Fruit fly (Drosophila melanogaster) whole organism, embryonic: ENCODE data around the gene Tsen2.
A peak's percentile ranks its signal among the peaks of the same experiment; 100 is the strongest.

Source experiments
- Adf1 ChIP-seq: fragments of 200-800 bp; sonication (Bioruptor generic); IDR thresholded peaks from 2 replicates; pipeline ENCODE4 v1.3.6; 2022; ENCODE audit warnings: missing biosample characterization, missing genetic modification characterization
- Asciz ChIP-seq: fragments of 200-800 bp; sonication (Bioruptor generic); optimal IDR thresholded peaks from 2 replicates; lab custom pipeline; 2017; ENCODE audit warnings: missing biosample characterization, mild to moderate bottlenecking, missing genetic modification characterization, missing genetic modification reagents
- CG1024 ChIP-seq: fragments of 200-800 bp; sonication (Bioruptor generic); IDR thresholded peaks from 2 replicates; pipeline ENCODE4 v1.3.6; 2022; ENCODE audit warnings: missing biosample characterization, missing genetic modification characterization
- CG10366 ChIP-seq: fragments of 200-800 bp; sonication (Bioruptor generic); IDR thresholded peaks from 2 replicates; pipeline ENCODE4 v1.3.6; 2022; ENCODE audit warnings: missing biosample characterization, missing genetic modification characterization
- CG13287 ChIP-seq: fragments of 200-800 bp; sonication (Bioruptor generic); IDR thresholded peaks from 2 replicates; pipeline ENCODE4 v1.3.6; 2022; ENCODE audit warnings: missing biosample characterization, missing genetic modification characterization; ENCODE audit not compliant: partially characterized antibody
- CG13424 ChIP-seq: fragments of 200-800 bp; sonication (Bioruptor generic); optimal IDR thresholded peaks from 2 replicates; lab custom pipeline; 2019; ENCODE audit warnings: missing biosample characterization, mild to moderate bottlenecking, missing genetic modification characterization, moderate library complexity
- CG14965 ChIP-seq: fragments of 200-800 bp; sonication (Bioruptor generic); optimal IDR thresholded peaks from 2 replicates; lab custom pipeline; 2016; ENCODE audit warnings: missing biosample characterization, missing genetic modification characterization, borderline replicate concordance
- CG16813 ChIP-seq: fragments of 200-800 bp; sonication (Bioruptor generic); IDR thresholded peaks from 3 replicates; pipeline ENCODE4 v1.3.6; 2022; ENCODE audit warnings: missing biosample characterization, missing genetic modification characterization; ENCODE audit not compliant: partially characterized antibody
- CG17829 ChIP-seq: fragments of 200-800 bp; optimal IDR thresholded peaks from 2 replicates; lab custom pipeline; 2019; ENCODE audit warnings: missing biosample characterization, mild to moderate bottlenecking, missing genetic modification characterization, moderate library complexity
- CG18619 ChIP-seq: fragments of 200-800 bp; sonication (Bioruptor generic); optimal IDR thresholded peaks from 3 replicates; lab custom pipeline; 2017; ENCODE audit warnings: missing biosample characterization, mild to moderate bottlenecking, missing genetic modification characterization
- CG2116 ChIP-seq: fragments of 200-800 bp; sonication (Bioruptor generic); optimal IDR thresholded peaks from 3 replicates; lab custom pipeline; 2018; ENCODE audit warnings: missing biosample characterization, mild to moderate bottlenecking, missing genetic modification characterization
- CG2129 ChIP-seq: fragments of 200-800 bp; sonication (Bioruptor generic); IDR thresholded peaks from 2 replicates; pipeline ENCODE4 v1.3.6; 2022; ENCODE audit warnings: missing biosample characterization, missing genetic modification characterization; ENCODE audit not compliant: partially characterized antibody
- CG30403 ChIP-seq: fragments of 200-800 bp; sonication (Bioruptor generic); optimal IDR thresholded peaks from 3 replicates; lab custom pipeline; 2016; ENCODE audit warnings: missing biosample characterization, missing genetic modification characterization
- CG31441 ChIP-seq: fragments of 200-800 bp; sonication (Bioruptor generic); IDR thresholded peaks from 2 replicates; pipeline ENCODE4 v1.3.6; 2022; ENCODE audit warnings: missing biosample characterization, missing genetic modification characterization
- CG33213 ChIP-seq: fragments of 200-800 bp; sonication (Bioruptor generic); optimal IDR thresholded peaks from 3 replicates; lab custom pipeline; 2016; ENCODE audit warnings: missing biosample characterization, missing genetic modification characterization
- CG33557 ChIP-seq: fragments of 200-800 bp; sonication (Bioruptor generic); optimal IDR thresholded peaks from 2 replicates; lab custom pipeline; 2019; ENCODE audit warnings: missing biosample characterization, mild to moderate bottlenecking, missing genetic modification characterization, moderate library complexity
- CG4328 ChIP-seq: fragments of 200-800 bp; sonication (Bioruptor generic); optimal IDR thresholded peaks from 3 replicates; lab custom pipeline; 2017; ENCODE audit warnings: missing biosample characterization, missing genetic modification reagents, missing genetic modification characterization
- CG9817 ChIP-seq: fragments of 200-800 bp; sonication (Bioruptor generic); optimal IDR thresholded peaks from 2 replicates; lab custom pipeline; 2018; ENCODE audit warnings: missing biosample characterization, mild to moderate bottlenecking, missing genetic modification characterization, moderate library complexity
- CG9932 ChIP-seq: fragments of 200-800 bp; sonication (Bioruptor generic); IDR thresholded peaks from 2 replicates; pipeline ENCODE4 v1.3.6; 2022; ENCODE audit warnings: missing biosample characterization, missing genetic modification characterization
- D19B ChIP-seq: fragments of 200-800 bp; sonication (Bioruptor generic); optimal IDR thresholded peaks from 2 replicates; lab custom pipeline; 2017; ENCODE audit warnings: missing biosample characterization, mild to moderate bottlenecking, missing genetic modification characterization
- HLH4C ChIP-seq: fragments of 200-800 bp; sonication (Bioruptor generic); IDR thresholded peaks from 3 replicates; pipeline ENCODE4 v1.3.6; 2022; ENCODE audit warnings: missing biosample characterization, missing genetic modification characterization; ENCODE audit not compliant: partially characterized antibody
- MESR4 ChIP-seq: fragments of 200-800 bp; sonication (Bioruptor generic); optimal IDR thresholded peaks from 2 replicates; lab custom pipeline; 2018; ENCODE audit warnings: missing biosample characterization, mild to moderate bottlenecking, missing genetic modification characterization, moderate library complexity
- MTF-1 ChIP-seq: fragments of 200-800 bp; sonication (Bioruptor generic); optimal IDR thresholded peaks from 2 replicates; lab custom pipeline; 2018; ENCODE audit warnings: missing biosample characterization, mild to moderate bottlenecking, missing genetic modification characterization, borderline replicate concordance
- Myb ChIP-seq: fragments of 200-800 bp; sonication (Bioruptor generic); optimal IDR thresholded peaks from 2 replicates; lab custom pipeline; 2016; ENCODE audit warnings: missing biosample characterization, missing genetic modification characterization
- Spps ChIP-seq: fragments of 200-800 bp; sonication (Bioruptor generic); optimal IDR thresholded peaks from 2 replicates; lab custom pipeline; 2018; ENCODE audit warnings: missing biosample characterization, mild to moderate bottlenecking, missing genetic modification characterization
- Sry-β ChIP-seq: fragments of 200-800 bp; sonication (Bioruptor generic); optimal IDR thresholded peaks from 2 replicates; lab custom pipeline; 2018; ENCODE audit warnings: missing biosample characterization, mild to moderate bottlenecking, missing genetic modification characterization, moderate library complexity
- Stat92E ChIP-seq, 3 experiments: fragments of >200 bp in 2 of 3; fragments of 200-800 bp in 1 of 3; sonication (Bioruptor generic) in 1 of 3; optimal IDR thresholded peaks; 2 replicates each; lab custom pipeline; 2017 to 2019; ENCODE audit warnings: missing biosample characterization in 3 of 3, missing genetic modification characterization in 3 of 3, mild to moderate bottlenecking in 1 of 3, moderate library complexity in 1 of 3
- YL-1 ChIP-seq: fragments of 200-800 bp; sonication (Bioruptor generic); optimal IDR thresholded peaks from 3 replicates; lab custom pipeline; 2017; ENCODE audit warnings: missing biosample characterization, mild to moderate bottlenecking, missing genetic modification characterization
- ato ChIP-seq: fragments of 200-800 bp; sonication (Bioruptor generic); IDR thresholded peaks from 2 replicates; pipeline ENCODE4 v1.3.6; 2022; ENCODE audit warnings: missing biosample characterization, missing genetic modification characterization; ENCODE audit not compliant: partially characterized antibody
- ci ChIP-seq: fragments of 200-800 bp; sonication (Bioruptor generic); IDR thresholded peaks from 3 replicates; pipeline ENCODE4 v1.3.6; 2022; ENCODE audit warnings: missing biosample characterization, missing genetic modification characterization
- crp ChIP-seq, 2 experiments: fragments of 200-800 bp; sonication (Bioruptor generic); optimal IDR thresholded peaks; 2 replicates in 1 of 2; 3 replicates in 1 of 2; lab custom pipeline; 2017; ENCODE audit warnings: missing biosample characterization in 2 of 2, missing genetic modification characterization in 2 of 2, mild to moderate bottlenecking in 1 of 2, moderate library complexity in 1 of 2
- dysf ChIP-seq: fragments of 200-800 bp; sonication (Bioruptor generic); IDR thresholded peaks from 3 replicates; pipeline ENCODE4 v1.3.6; 2022; ENCODE audit warnings: missing biosample characterization, missing genetic modification characterization
- fd102C ChIP-seq: fragments of 200-800 bp; sonication (Bioruptor generic); optimal IDR thresholded peaks from 2 replicates; lab custom pipeline; 2018; ENCODE audit warnings: missing biosample characterization, mild to moderate bottlenecking, missing genetic modification characterization, moderate library complexity
- fd96Cb ChIP-seq: fragments of 200-800 bp; sonication (Bioruptor generic); optimal IDR thresholded peaks from 2 replicates; lab custom pipeline; 2018; ENCODE audit warnings: missing biosample characterization, mild to moderate bottlenecking, missing genetic modification characterization, moderate library complexity
- gcm2 ChIP-seq: fragments of 200-800 bp; sonication (Bioruptor generic); optimal IDR thresholded peaks from 2 replicates; lab custom pipeline; 2016; ENCODE audit warnings: missing biosample characterization, missing genetic modification characterization
- grau ChIP-seq: fragments of 200-800 bp; optimal IDR thresholded peaks from 3 replicates; lab custom pipeline; 2019; ENCODE audit warnings: missing biosample characterization, mild to moderate bottlenecking, missing genetic modification characterization, moderate library complexity
- klu ChIP-seq: fragments of 200-800 bp; sonication (Bioruptor generic); IDR thresholded peaks from 2 replicates; pipeline ENCODE4 v1.3.6; 2022; ENCODE audit warnings: missing biosample characterization, missing genetic modification characterization
- lbe ChIP-seq: fragments of 200-800 bp; sonication (Bioruptor generic); optimal IDR thresholded peaks from 2 replicates; lab custom pipeline; 2016; ENCODE audit warnings: missing biosample characterization, mild to moderate bottlenecking, missing genetic modification characterization
- nom ChIP-seq: fragments of 200-800 bp; sonication (Bioruptor generic); optimal IDR thresholded peaks from 2 replicates; lab custom pipeline; 2017; ENCODE audit warnings: missing biosample characterization, missing genetic modification characterization, mild to moderate bottlenecking, moderate library complexity, missing genetic modification reagents
- pum ChIP-seq: fragments of 200-800 bp; sonication (Bioruptor generic); optimal IDR thresholded peaks from 2 replicates; lab custom pipeline; 2016; ENCODE audit warnings: missing biosample characterization, missing genetic modification characterization
- stwl ChIP-seq: fragments of 200-800 bp; sonication (Bioruptor generic); optimal IDR thresholded peaks from 3 replicates; lab custom pipeline; 2018; ENCODE audit warnings: missing biosample characterization, mild to moderate bottlenecking, missing genetic modification characterization, moderate library complexity
- tll ChIP-seq, 2 experiments: fragments of 200-800 bp in 1 of 2; fragments of >200 bp in 1 of 2; sonication (Bioruptor generic) in 1 of 2; optimal IDR thresholded peaks; 2 replicates each; lab custom pipeline; 2017 to 2019; ENCODE audit warnings: missing biosample characterization in 2 of 2, missing genetic modification characterization in 2 of 2, mild to moderate bottlenecking in 1 of 2, moderate library complexity in 1 of 2
- vnd ChIP-seq: fragments of 200-800 bp; sonication (Bioruptor generic); IDR thresholded peaks from 3 replicates; pipeline ENCODE4 v1.3.6; 2022; ENCODE audit warnings: missing biosample characterization, missing genetic modification characterization; ENCODE audit not compliant: partially characterized antibody
- zen2 ChIP-seq: fragments of 200-800 bp; sonication (Bioruptor generic); IDR thresholded peaks from 3 replicates; pipeline ENCODE4 v1.3.6; 2022; ENCODE audit warnings: missing biosample characterization, missing genetic modification characterization; ENCODE audit not compliant: partially characterized antibody
- zfh2 ChIP-seq: fragments of 200-800 bp; sonication (Bioruptor generic); optimal IDR thresholded peaks from 2 replicates; lab custom pipeline; 2016; ENCODE audit warnings: missing biosample characterization, missing genetic modification characterization

Gene Tsen2

DNA sequence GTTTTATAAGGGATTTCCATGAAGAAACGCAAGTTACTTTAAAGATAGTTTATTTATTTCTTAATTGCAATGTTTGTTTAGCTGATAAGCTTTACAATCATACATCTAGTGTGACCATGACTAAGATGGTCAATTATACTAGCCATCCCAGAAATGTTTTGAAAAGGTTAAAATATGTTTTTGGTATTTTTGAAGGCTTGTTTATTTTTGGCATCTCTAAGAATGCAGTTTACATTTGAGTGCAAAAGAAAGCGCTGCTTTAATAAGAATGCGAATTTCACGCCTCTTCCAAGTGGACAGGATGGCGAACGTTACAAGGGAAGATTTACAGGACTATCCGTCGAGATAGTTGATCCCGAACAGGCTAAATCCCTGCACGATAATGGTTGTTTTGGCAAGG lies at the start of gene Tsen2 (continued):
- peak; percentile 31 for TF ChIP-seq stwl (tag; lab: Kevin White, UChicago)
- no peak for TF ChIP-seq CG2129
- TF ChIP-seq MESR4: peak; percentile 47
- TF ChIP-seq Myb (GFP tag; lab: Kevin White, UChicago): peak; percentile 36
- peak; percentile 38 for TF ChIP-seq Sry-β
- TF ChIP-seq CG13287 (GFP tag; lab: Robert Waterston, UW): peak; percentile 21; the same call in 1 of the 2 replicates

DNA sequence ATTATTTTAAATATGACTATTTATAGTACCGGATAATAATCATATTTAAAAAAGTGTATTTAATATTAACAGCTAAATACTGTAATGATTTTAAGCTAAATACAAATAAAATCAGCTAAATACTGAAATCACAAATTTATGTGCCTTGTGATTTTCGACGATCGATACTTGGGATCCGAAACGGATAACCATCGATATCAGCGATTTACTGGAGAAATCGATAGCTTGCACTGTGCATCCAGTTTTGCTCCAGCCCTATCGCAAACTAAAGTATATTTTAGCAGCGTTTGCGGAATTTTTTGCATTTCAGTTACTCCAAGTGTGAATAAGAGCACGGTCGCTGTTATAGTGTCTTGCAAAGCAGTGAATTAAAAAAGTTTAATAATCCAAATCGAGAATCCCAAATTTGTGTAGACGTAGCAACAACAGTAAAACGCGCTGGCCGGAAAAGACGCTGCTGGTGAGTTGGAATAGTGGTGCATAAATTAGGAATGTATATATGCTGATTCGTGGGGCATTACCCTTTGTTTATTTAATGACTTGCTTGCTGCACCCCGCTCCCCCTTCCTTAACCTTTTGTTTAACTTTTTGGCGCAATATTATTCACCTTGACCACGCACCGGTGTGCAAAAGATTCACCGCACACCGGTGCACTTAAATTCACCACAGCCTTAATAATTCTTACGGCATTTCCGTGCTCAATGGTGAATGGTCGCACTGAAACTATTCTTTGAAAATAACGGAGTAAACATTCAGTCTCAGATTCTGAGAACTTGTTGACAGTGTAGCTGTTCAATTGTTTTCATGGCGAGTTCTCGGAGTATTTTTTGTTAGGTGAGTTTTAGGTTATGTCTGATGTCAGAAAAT lies 49.5 kb upstream of the Tsen2 start, which contains the start of the genes grp and squ:
Gene grp (plus strand): TSS at position 238 of the 867 bp plus-strand sequence.
Gene squ (plus strand): TSS at position 238 of the 867 bp plus-strand sequence.
- TF ChIP-seq CG33557 (GFP tag; lab: Kevin White, UChicago): no peak
- no peak for TF ChIP-seq D19B (GFP tag; lab: Kevin White, UChicago)
- no peak for TF ChIP-seq grau (tag; lab: Kevin White, UChicago)
- peak; percentile 48 for TF ChIP-seq MTF-1
- TF ChIP-seq tll (GFP tag; optimal IDR thresholded peaks at IDR 0.05; lab: Kevin White, UChicago): no peak
- TF ChIP-seq Adf1 (GFP tag; lab: Robert Waterston, UW): no peak
- TF ChIP-seq dysf (GFP tag; lab: Robert Waterston, UW): no peak
- TF ChIP-seq CG14965 (GFP tag; lab: Kevin White, UChicago): no peak
- no peak for TF ChIP-seq pum (GFP tag; lab: Kevin White, UChicago)
- no peak for TF ChIP-seq gcm2 (GFP tag; lab: Kevin White, UChicago)
- TF ChIP-seq fd102C (GFP tag; lab: Kevin White, UChicago): no peak
- no peak for TF ChIP-seq Spps
- TF ChIP-seq YL-1 (GFP tag; lab: Kevin White, UChicago): peak; percentile 19
- TF ChIP-seq ato (GFP tag; lab: Robert Waterston, UW): peak; percentile 96
- no peak for TF ChIP-seq CG13424 (tag; lab: Kevin White, UChicago)
- peak; percentile 89 for TF ChIP-seq zen2 (GFP tag; lab: Robert Waterston, UW)
- no peak for TF ChIP-seq fd96Cb (tag; lab: Kevin White, UChicago)
- TF ChIP-seq CG16813: peak; percentile 97
- TF ChIP-seq Asciz (GFP tag; lab: Kevin White, UChicago): peak; percentile 21
- TF ChIP-seq Stat92E (GFP tag; optimal IDR thresholded peaks at IDR 0.05; lab: Kevin White, UChicago): peak in 1 of 3 experiments; percentile 93
- peak; percentile 95 for TF ChIP-seq vnd (GFP tag; lab: Robert Waterston, UW)
- TF ChIP-seq ci: peak; percentile 29; the same call in 1 of the 3 replicates
- TF ChIP-seq zfh2 (GFP tag; lab: Kevin White, UChicago): no peak
- peak; percentile 66 for TF ChIP-seq CG9932 (GFP tag; lab: Robert Waterston, UW)
- no peak for TF ChIP-seq CG10366 (GFP tag; lab: Robert Waterston, UW)
- TF ChIP-seq CG18619 (GFP tag; lab: Kevin White, UChicago): no peak
- peak; percentile 39 for TF ChIP-seq CG33213 (GFP tag; lab: Kevin White, UChicago)
- TF ChIP-seq CG2116 (GFP tag; lab: Kevin White, UChicago): peak; percentile 71
- no peak for TF ChIP-seq lbe (GFP tag; lab: Kevin White, UChicago)
- TF ChIP-seq CG31441 (GFP tag; lab: Robert Waterston, UW): peak; percentile 77
- no peak for TF ChIP-seq crp (GFP tag; optimal IDR thresholded peaks at IDR 0.05; lab: Kevin White, UChicago)
- peak; percentile 34 for TF ChIP-seq CG17829 (tag; lab: Kevin White, UChicago)
- TF ChIP-seq nom (GFP tag; lab: Kevin White, UChicago): peak; percentile 19
- peak; percentile 99 for TF ChIP-seq HLH4C (GFP tag; lab: Robert Waterston, UW)
- TF ChIP-seq CG1024 (GFP tag; lab: Robert Waterston, UW): no peak
- TF ChIP-seq CG30403 (GFP tag; lab: Kevin White, UChicago): no peak
- TF ChIP-seq klu (GFP tag; lab: Robert Waterston, UW): no peak
- no peak for TF ChIP-seq CG9817
- no peak for TF ChIP-seq CG4328 (GFP tag; lab: Kevin White, UChicago)
